Worm (Caenorhabditis elegans) whole organism, late embryonic: ENCODE measurements around the gene pdr-1.

ENCODE experiments used
- nhr-11 ChIP-seq: fragments of 150-350 bp; optimal IDR thresholded peaks from 2 replicates; lab custom pipeline; 2014; ENCODE audit warnings: missing biosample characterization, missing genetic modification characterization
- tbx-2 ChIP-seq: sonication (generic microtip); optimal IDR thresholded peaks from 2 replicates; lab custom pipeline; 2016; ENCODE audit warnings: missing genetic modification characterization, missing compliant biosample characterization

DNA sequence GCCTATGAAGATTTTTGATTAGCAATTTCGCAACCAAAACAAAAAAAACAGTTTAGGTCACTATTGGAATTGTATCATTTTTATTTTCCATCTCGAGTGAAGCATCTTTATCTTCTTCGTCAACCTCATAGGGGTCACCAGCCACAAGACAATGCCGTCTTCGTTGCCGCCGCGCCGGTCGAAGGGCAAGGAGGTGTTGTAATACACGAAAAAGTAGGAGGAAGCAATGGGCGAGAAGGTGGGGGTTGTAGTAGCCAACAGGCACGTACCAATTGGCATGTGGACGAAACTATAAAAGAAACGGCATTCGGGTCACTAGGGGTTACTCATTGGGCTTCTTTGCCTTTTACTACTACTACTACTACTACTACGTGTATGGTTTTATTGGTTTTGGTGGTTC is 29.3 kb upstream of the pdr-1 start:
- TF ChIP-seq nhr-11 (tag; lab: Kevin White, UChicago), result no peak
- no peak for TF ChIP-seq tbx-2 (tag; lab: Kevin White, UChicago)
